Worm (Caenorhabditis elegans): ENCODE data around the gene mbr-1.
A peak's percentile ranks its signal among the peaks of the same experiment; 100 is the strongest.

mbr-1 gene

ce11 chrX:10756185-10756584, 34.3 kb upstream of the mbr-1 start:
- TF ChIP-seq nhr-84 (tag; optimal IDR thresholded peaks at IDR 0.05) (no peak), rnt-1 (tag; optimal IDR thresholded peaks at IDR 0.05) (peak; percentile 2), nhr-12 (tag; optimal IDR thresholded peaks at IDR 0.05) (no peak), fkh-8 (tag; optimal IDR thresholded peaks at IDR 0.05) (peak; percentile 59), C04F5.9 (tag; optimal IDR thresholded peaks at IDR 0.05) (no peak), skn-1 (tag; optimal IDR thresholded peaks at IDR 0.05) (peak; percentile 30), jun-1 (tag; optimal IDR thresholded peaks at IDR 0.05) (peak; percentile 45), nhr-85 (tag) (peak; percentile 2), zag-1 (tag; optimal IDR thresholded peaks at IDR 0.05) (no peak), C16A3.4 (tag; optimal IDR thresholded peaks at IDR 0.05) (peak; percentile 39), nhr-19 (GFP tag; conservative IDR thresholded peaks at IDR 0.05) (no peak), egl-13 (tag; optimal IDR thresholded peaks at IDR 0.05) (no peak), nhr-28 (tag; optimal IDR thresholded peaks at IDR 0.05) (no peak), tbx-2 (tag; optimal IDR thresholded peaks at IDR 0.05) (no peak), fos-1 (tag; optimal IDR thresholded peaks at IDR 0.05) (peak; percentile 6), dsc-1 (tag; optimal IDR thresholded peaks at IDR 0.05) (peak; percentile 39), efl-3 (GFP tag; optimal IDR thresholded peaks at IDR 0.05) (no peak), Y116A8C.19 (tag; optimal IDR thresholded peaks at IDR 0.05; ENCODE audit: borderline replicate concordance) (no peak), ztf-11 (tag; optimal IDR thresholded peaks at IDR 0.05) (no peak), sox-4 (tag; optimal IDR thresholded peaks at IDR 0.05) (peak; percentile 41), lsy-2 (tag; optimal IDR thresholded peaks at IDR 0.05) (peak in 1 of 2 experiments; percentile 32), xbp-1 (tag; optimal IDR thresholded peaks at IDR 0.05) (no peak), isw-1 (GFP tag; IDR thresholded peaks at IDR 0.05) (no peak), pax-3 (tag; optimal IDR thresholded peaks at IDR 0.05) (no peak), ceh-8 (GFP tag; optimal IDR thresholded peaks at IDR 0.05) (no peak), mep-1 (tag; optimal IDR thresholded peaks at IDR 0.05) (no peak), nhr-71 (tag; optimal IDR thresholded peaks at IDR 0.05) (peak; percentile 6), ceh-82 (tag; optimal IDR thresholded peaks at IDR 0.05) (peak in 1 of 3 experiments; percentile 6), grh-1 (GFP tag; IDR thresholded peaks at IDR 0.05) (no peak), unc-86 (tag; optimal IDR thresholded peaks at IDR 0.05) (no peak), ceh-90 (tag; optimal IDR thresholded peaks at IDR 0.05) (no peak), snu-23 (GFP tag; optimal IDR thresholded peaks at IDR 0.05) (peak; percentile 24), nhr-47 (tag; optimal IDR thresholded peaks at IDR 0.05) (peak; percentile 55), ceh-88 (GFP tag; IDR thresholded peaks at IDR 0.05) (no peak), ceh-63 (GFP tag; optimal IDR thresholded peaks at IDR 0.05) (no peak), nhr-20 (tag; optimal IDR thresholded peaks at IDR 0.05) (no peak), swsn-7 (tag; optimal IDR thresholded peaks at IDR 0.05) (no peak), aly-2 (tag; optimal IDR thresholded peaks at IDR 0.05) (no peak)

ce11 chrX:10754532-10754931, 32.7 kb upstream of the mbr-1 start:
- TF ChIP-seq dsc-1 (tag; optimal IDR thresholded peaks at IDR 0.05) (no peak), nhr-12 (tag; optimal IDR thresholded peaks at IDR 0.05) (no peak), ztf-11 (tag; optimal IDR thresholded peaks at IDR 0.05) (no peak), hpl-2 (GFP tag; optimal IDR thresholded peaks at IDR 0.05) (no peak), aly-2 (tag; optimal IDR thresholded peaks at IDR 0.05) (no peak), unc-30 (tag; optimal IDR thresholded peaks at IDR 0.05) (no peak), fos-1 (tag; optimal IDR thresholded peaks at IDR 0.05) (no peak), egl-13 (tag; optimal IDR thresholded peaks at IDR 0.05) (no peak), elt-3 (tag; optimal IDR thresholded peaks at IDR 0.05) (no peak), pax-3 (tag; optimal IDR thresholded peaks at IDR 0.05) (no peak), lsy-2 (tag; optimal IDR thresholded peaks at IDR 0.05) (no peak), lin-35 (GFP tag; optimal IDR thresholded peaks at IDR 0.05) (no peak), mdl-1 (tag; optimal IDR thresholded peaks at IDR 0.05) (no peak), ceh-90 (tag; optimal IDR thresholded peaks at IDR 0.05) (no peak), mef-2 (tag; optimal IDR thresholded peaks at IDR 0.05) (no peak)
